Worm (Caenorhabditis elegans) whole organism, L4 larva: ENCODE data around the gene mrpl-11.

ENCODE experiments used
- D1046.2 ChIP-seq: fragments of 200-800 bp; sonication (Bioruptor generic); IDR thresholded peaks from 2 replicates; pipeline ENCODE4 v1.3.6; 2022; ENCODE audit warnings: missing genetic modification characterization, missing compliant biosample characterization
- R02D3.7 ChIP-seq: fragments of 150-350 bp; sonication (generic microtip); optimal IDR thresholded peaks from 3 replicates; lab custom pipeline; 2014; ENCODE audit warnings: missing biosample characterization, missing genetic modification characterization
- aha-1 ChIP-seq: fragments of 150-350 bp; peaks from one replicate; lab custom pipeline; 2014; ENCODE audit warnings: missing biosample characterization, missing genetic modification characterization
- arid-1 ChIP-seq: fragments of 200-800 bp; sonication (Bioruptor generic); conservative IDR thresholded peaks from 2 replicates; pipeline ENCODE4 v1.3.6; 2022; ENCODE audit warnings: missing genetic modification reagents, missing genetic modification characterization, missing compliant biosample characterization
- ceh-28 ChIP-seq: fragments of 150-350 bp; optimal IDR thresholded peaks from 2 replicates; lab custom pipeline; 2014; ENCODE audit warnings: missing biosample characterization, missing genetic modification reagents, missing genetic modification characterization
- ceh-32 ChIP-seq: sonication (generic microtip); optimal IDR thresholded peaks from 2 replicates; lab custom pipeline; 2016; ENCODE audit warnings: mild to moderate bottlenecking, missing genetic modification characterization, missing compliant biosample characterization; ENCODE audit not compliant: poor library complexity
- ceh-44 ChIP-seq: fragments of 200-800 bp; sonication (Bioruptor generic); IDR thresholded peaks from 2 replicates; pipeline ENCODE4 v1.3.6; 2022; ENCODE audit warnings: missing genetic modification reagents, missing genetic modification characterization, missing compliant biosample characterization
- daf-16 ChIP-seq, 3 experiments: sonication (generic microtip); optimal IDR thresholded peaks; 2 replicates each; lab custom pipeline; 2016 to 2017; ENCODE audit warnings: missing genetic modification characterization in 3 of 3, missing genetic modification reagents in 3 of 3, mild to moderate bottlenecking in 2 of 3, missing compliant biosample characterization in 2 of 3, missing biosample characterization in 1 of 3, moderate library complexity in 1 of 3
- dmd-6 ChIP-seq: fragments of 200-800 bp; sonication (Bioruptor generic); IDR thresholded peaks from 2 replicates; pipeline ENCODE4 v1.3.6; 2022; ENCODE audit warnings: missing genetic modification reagents, missing genetic modification characterization, missing compliant biosample characterization
- dve-1 ChIP-seq: sonication (generic microtip); optimal IDR thresholded peaks from 2 replicates; lab custom pipeline; 2017; ENCODE audit warnings: antibody characterized with exemption, mild to moderate bottlenecking, missing genetic modification characterization, missing compliant biosample characterization; ENCODE audit not compliant: insufficient read depth
- fkh-10 ChIP-seq: fragments of 150-350 bp; optimal IDR thresholded peaks from 2 replicates; lab custom pipeline; 2014; ENCODE audit warnings: missing biosample characterization, missing genetic modification reagents, missing genetic modification characterization
- gei-8 ChIP-seq: fragments of 200-800 bp; sonication (Bioruptor generic); optimal IDR thresholded peaks from 2 replicates; lab custom pipeline; 2018; ENCODE audit warnings: mild to moderate bottlenecking, missing genetic modification characterization, missing compliant biosample characterization
- hlh-11 ChIP-seq: fragments of 200-800 bp; sonication (Bioruptor generic); optimal IDR thresholded peaks from 2 replicates; lab custom pipeline; 2018; ENCODE audit warnings: mild to moderate bottlenecking, missing genetic modification characterization, missing compliant biosample characterization
- hlh-30 ChIP-seq: sonication (generic microtip); optimal IDR thresholded peaks from 2 replicates; lab custom pipeline; 2017; ENCODE audit warnings: antibody characterized with exemption, mild to moderate bottlenecking, missing genetic modification characterization, missing compliant biosample characterization; ENCODE audit not compliant: insufficient read depth
- lim-7 ChIP-seq: fragments of 200-800 bp; sonication (Bioruptor generic); IDR thresholded peaks from 2 replicates; pipeline ENCODE4 v1.3.6; 2022; ENCODE audit warnings: missing genetic modification characterization, missing compliant biosample characterization
- lin-1 ChIP-seq: fragments of 200-800 bp; sonication (Bioruptor generic); IDR thresholded peaks from 2 replicates; pipeline ENCODE4 v1.3.6; 2022; ENCODE audit warnings: missing genetic modification reagents, missing genetic modification characterization, missing compliant biosample characterization
- lsy-2 ChIP-seq, 2 experiments: fragments of 150-350 bp in 1 of 2; sonication (generic microtip) in 1 of 2; optimal IDR thresholded peaks; 2 replicates each; lab custom pipeline; 2014 to 2017; ENCODE audit warnings: missing biosample characterization in 2 of 2, missing genetic modification characterization in 2 of 2
- mdl-1 ChIP-seq, 2 experiments: fragments of 150-350 bp in 1 of 2; sonication (generic microtip) in 1 of 2; optimal IDR thresholded peaks; 2 replicates each; lab custom pipeline; 2014 to 2017; ENCODE audit warnings: missing biosample characterization in 2 of 2, missing genetic modification characterization in 2 of 2
- mep-1 ChIP-seq: fragments of 150-350 bp; sonication (generic microtip); optimal IDR thresholded peaks from 3 replicates; lab custom pipeline; 2014; ENCODE audit warnings: missing biosample characterization, missing genetic modification characterization
- mxl-3 ChIP-seq: fragments of 200-800 bp; sonication (Bioruptor generic); optimal IDR thresholded peaks from 2 replicates; lab custom pipeline; 2018; ENCODE audit warnings: mild to moderate bottlenecking, missing genetic modification characterization, missing compliant biosample characterization
- nhr-10 ChIP-seq: fragments of 150-350 bp; optimal IDR thresholded peaks from 2 replicates; lab custom pipeline; 2014; ENCODE audit warnings: missing biosample characterization, missing genetic modification characterization
- nhr-237 ChIP-seq: sonication (generic microtip); optimal IDR thresholded peaks from 2 replicates; lab custom pipeline; 2017; ENCODE audit warnings: missing biosample characterization, missing genetic modification characterization
- nhr-28 ChIP-seq: fragments of 150-350 bp; optimal IDR thresholded peaks from 2 replicates; lab custom pipeline; 2014; ENCODE audit warnings: missing biosample characterization, missing genetic modification characterization
- nhr-48 ChIP-seq: sonication (generic microtip); optimal IDR thresholded peaks from 2 replicates; lab custom pipeline; 2016; ENCODE audit warnings: mild to moderate bottlenecking, missing genetic modification characterization, missing compliant biosample characterization
- nhr-6 ChIP-seq: fragments of 150-350 bp; optimal IDR thresholded peaks from 2 replicates; lab custom pipeline; 2014; ENCODE audit warnings: missing biosample characterization, missing genetic modification characterization
- nhr-77 ChIP-seq: fragments of 150-350 bp; optimal IDR thresholded peaks from 2 replicates; lab custom pipeline; 2014; ENCODE audit warnings: missing biosample characterization, missing genetic modification characterization
- php-3 ChIP-seq: fragments of 200-800 bp; sonication (Bioruptor generic); IDR thresholded peaks from 2 replicates; pipeline ENCODE4 v1.3.6; 2022; ENCODE audit warnings: missing genetic modification reagents, missing genetic modification characterization, missing compliant biosample characterization
- pqm-1 ChIP-seq: sonication (generic microtip); optimal IDR thresholded peaks from 2 replicates; lab custom pipeline; 2017; ENCODE audit warnings: missing biosample characterization, missing genetic modification characterization
- spr-1 ChIP-seq: sonication (generic microtip); optimal IDR thresholded peaks from 2 replicates; lab custom pipeline; 2016; ENCODE audit warnings: mild to moderate bottlenecking, missing genetic modification characterization, missing compliant biosample characterization
- spr-3 ChIP-seq: fragments of 200-800 bp; sonication (Bioruptor generic); optimal IDR thresholded peaks from 2 replicates; lab custom pipeline; 2018; ENCODE audit warnings: mild to moderate bottlenecking, missing genetic modification characterization, missing compliant biosample characterization
- tag-97 ChIP-seq: fragments of 200-800 bp; sonication (Bioruptor generic); IDR thresholded peaks from 2 replicates; pipeline ENCODE4 v1.3.6; 2022; ENCODE audit warnings: missing genetic modification characterization, missing compliant biosample characterization
- unc-62 ChIP-seq, 3 experiments: fragments of 150-350 bp in 1 of 3; sonication (generic microtip); optimal IDR thresholded peaks in 2 of 3; peaks in 1 of 3; 1 replicate in 1 of 3; 2 replicates in 2 of 3; lab custom pipeline; 2014 to 2017; ENCODE audit warnings: missing biosample characterization in 3 of 3, missing genetic modification characterization in 3 of 3, missing genetic modification reagents in 3 of 3, missing genotype in 1 of 3
- vab-7 ChIP-seq: fragments of 200-800 bp; sonication (Bioruptor generic); IDR thresholded peaks from 2 replicates; pipeline ENCODE4 v1.3.6; 2022; ENCODE audit warnings: missing genetic modification reagents, missing genetic modification characterization, missing compliant biosample characterization
- ztf-7 ChIP-seq: fragments of 150-350 bp; optimal IDR thresholded peaks from 2 replicates; lab custom pipeline; 2014; ENCODE audit warnings: missing biosample characterization, missing genetic modification characterization

mrpl-11 gene

DNA sequence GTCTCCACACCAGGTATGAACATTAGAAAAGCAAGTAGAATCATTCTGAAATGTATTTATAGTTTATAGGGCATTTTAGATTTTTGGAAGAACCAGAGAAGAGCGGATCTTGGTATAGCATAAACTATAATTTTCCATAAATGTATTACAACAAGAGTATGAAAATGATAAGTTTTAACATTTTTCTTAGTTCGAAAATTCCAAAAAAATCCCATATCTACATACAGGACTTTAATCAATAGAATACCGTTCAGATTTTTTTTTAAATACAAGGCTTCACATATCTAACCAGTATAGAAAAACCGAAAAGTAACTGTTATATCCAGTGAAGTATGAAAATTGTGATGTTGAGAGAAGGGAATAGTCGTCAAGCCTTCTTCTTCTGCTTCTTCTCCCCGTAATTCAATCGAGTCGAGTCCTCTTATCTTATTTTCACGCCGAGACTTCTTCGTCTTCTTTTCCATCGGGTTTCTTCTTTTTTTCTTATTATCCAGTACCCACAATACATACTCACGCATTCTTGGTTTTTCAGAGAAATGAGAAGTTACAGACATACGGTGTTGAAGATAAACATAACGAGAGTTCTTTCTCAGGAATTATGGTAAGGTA lies 26.5 kb downstream of the mrpl-11 start, which contains the start of gene ZK370.6:
TSS of gene ZK370.6 (minus strand) at position 51 of the 609 bp plus-strand sequence.
- no peak for TF ChIP-seq tag-97 (GFP tag; lab: Robert Waterston, UW)
- peak; percentile 45 for TF ChIP-seq fkh-10 (GFP tag; lab: Kevin White, UChicago)
- TF ChIP-seq, all 104 proteins: peak for 1

DNA sequence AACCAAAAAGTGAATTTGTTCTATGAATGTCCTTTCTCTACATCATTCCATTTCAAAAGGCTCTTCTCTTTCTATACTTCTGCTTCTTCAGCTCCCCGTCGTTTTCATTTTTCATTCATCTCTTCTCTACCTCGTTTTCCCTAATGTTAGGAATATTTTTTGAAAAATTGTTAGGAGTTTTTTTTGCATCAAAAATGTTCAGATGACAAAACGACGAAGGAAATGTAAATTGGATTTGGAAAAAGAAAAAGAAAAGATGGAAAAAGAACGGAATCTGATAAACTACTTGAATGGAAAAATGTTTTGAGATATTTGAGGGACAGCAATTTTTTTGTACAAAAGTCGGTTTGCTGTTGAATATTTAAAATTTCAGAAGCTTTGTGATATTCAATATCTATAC lies 27.3 kb downstream of the mrpl-11 start:
- no peak for TF ChIP-seq ceh-28
- no peak for TF ChIP-seq dmd-6 (GFP tag; lab: Robert Waterston, UW)
- no peak for TF ChIP-seq R02D3.7 (tag; lab: Kevin White, UChicago)
- no peak for TF ChIP-seq nhr-10
- no peak for TF ChIP-seq lin-1 (GFP tag; lab: Robert Waterston, UW)
- TF ChIP-seq vab-7 (GFP tag; lab: Robert Waterston, UW) = no peak
- no peak for TF ChIP-seq spr-1 (tag; lab: Kevin White, UChicago)
- peak; percentile 76 for TF ChIP-seq fkh-10 (GFP tag; lab: Kevin White, UChicago)
- no peak for TF ChIP-seq lim-7 (GFP tag; lab: Robert Waterston, UW)

DNA sequence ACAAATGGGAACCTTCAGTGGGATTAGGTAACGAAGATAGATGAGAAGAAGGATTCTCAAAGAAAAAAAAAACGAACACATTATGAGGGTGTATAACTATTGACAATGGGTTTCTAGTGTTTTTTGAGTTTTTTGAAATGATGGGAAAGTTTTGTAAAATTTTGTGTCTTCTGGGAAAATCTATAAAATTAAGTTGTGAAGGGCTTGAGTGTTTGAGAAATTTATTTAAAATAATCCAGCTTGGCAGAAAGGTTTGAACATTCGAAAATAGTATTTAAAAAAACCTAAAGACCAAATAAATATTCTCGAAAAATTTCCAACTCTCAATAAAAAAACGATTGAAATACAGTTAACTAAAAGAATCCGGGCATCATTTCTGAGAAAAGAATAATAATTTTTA lies 27.8 kb downstream of the mrpl-11 start:
- no peak for TF ChIP-seq ceh-44 (GFP tag; lab: Robert Waterston, UW)
- TF ChIP-seq lim-7 (GFP tag; lab: Robert Waterston, UW) = no peak
- TF ChIP-seq arid-1 (GFP tag; lab: Robert Waterston, UW) = no peak
- TF ChIP-seq unc-62 (GFP tag; optimal IDR thresholded peaks at IDR 0.05 in 1 of 2; lab: Kevin White, UChicago) = peak in 1 of 2 experiments; percentile 95
- TF ChIP-seq unc-62 (tag; optimal IDR thresholded peaks at IDR 0.05; lab: Kevin White, UChicago) = no peak
- no peak for TF ChIP-seq aha-1
- TF ChIP-seq nhr-237 (tag; lab: Kevin White, UChicago) = no peak
- TF ChIP-seq gei-8 (GFP tag; lab: Kevin White, UChicago) = no peak

DNA sequence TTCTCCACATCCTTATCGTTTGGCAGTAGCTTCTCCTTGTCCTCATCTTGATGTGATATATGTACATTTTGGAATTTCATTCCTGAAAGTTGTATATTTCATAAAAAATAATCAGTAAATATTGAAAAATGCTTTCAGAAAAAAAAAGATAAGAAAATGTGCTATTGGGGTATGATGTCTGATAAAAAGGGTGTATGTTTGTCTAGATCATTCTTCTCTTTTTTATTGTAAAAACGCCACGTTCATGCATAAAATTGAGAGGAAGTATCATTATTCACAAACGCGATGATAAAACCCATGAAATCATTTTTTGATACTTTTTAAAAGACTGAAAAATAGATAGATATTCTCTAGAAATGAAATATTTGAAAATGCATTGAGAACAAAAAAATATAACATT lies 31.2 kb downstream of the mrpl-11 start:
- TF ChIP-seq nhr-48 (peak; percentile 24), hlh-11 (tag; lab: Kevin White, UChicago) (peak; percentile 78), daf-16 (GFP tag; optimal IDR thresholded peaks at IDR 0.05; lab: Kevin White, UChicago) (no peak), daf-16 (tag; optimal IDR thresholded peaks at IDR 0.05; lab: Kevin White, UChicago) (peak; percentile 67), mep-1 (tag; lab: Kevin White, UChicago) (peak; percentile 37), dmd-6 (GFP tag; lab: Robert Waterston, UW) (peak; percentile 71), nhr-28 (tag; lab: Kevin White, UChicago) (peak; percentile 70), pqm-1 (tag; lab: Kevin White, UChicago) (peak; percentile 92), dve-1 (tag; lab: Kevin White, UChicago) (peak; percentile 83), D1046.2 (GFP tag; lab: Robert Waterston, UW) (no peak), spr-3 (GFP tag; lab: Kevin White, UChicago) (no peak), ztf-7 (tag; lab: Kevin White, UChicago) (no peak), nhr-77 (peak; percentile 48), mxl-3 (GFP tag; lab: Kevin White, UChicago) (no peak), mdl-1 (tag; optimal IDR thresholded peaks at IDR 0.05; lab: Kevin White, UChicago) (peak in 1 of 2 experiments; percentile 43), lsy-2 (tag; optimal IDR thresholded peaks at IDR 0.05; lab: Kevin White, UChicago) (peak in 1 of 2 experiments; percentile 29), ceh-32 (tag; lab: Kevin White, UChicago) (no peak), aha-1 (no peak), tag-97 (GFP tag; lab: Robert Waterston, UW) (no peak), nhr-6 (peak; percentile 11), hlh-30 (peak; percentile 2), php-3 (GFP tag; lab: Robert Waterston, UW) (peak; percentile 93)
- TF ChIP-seq, all 104 proteins: peak for 14
